Fruit fly (Drosophila melanogaster): ENCODE measurements around the gene Bin1.

The Bin1 gene

DNA sequence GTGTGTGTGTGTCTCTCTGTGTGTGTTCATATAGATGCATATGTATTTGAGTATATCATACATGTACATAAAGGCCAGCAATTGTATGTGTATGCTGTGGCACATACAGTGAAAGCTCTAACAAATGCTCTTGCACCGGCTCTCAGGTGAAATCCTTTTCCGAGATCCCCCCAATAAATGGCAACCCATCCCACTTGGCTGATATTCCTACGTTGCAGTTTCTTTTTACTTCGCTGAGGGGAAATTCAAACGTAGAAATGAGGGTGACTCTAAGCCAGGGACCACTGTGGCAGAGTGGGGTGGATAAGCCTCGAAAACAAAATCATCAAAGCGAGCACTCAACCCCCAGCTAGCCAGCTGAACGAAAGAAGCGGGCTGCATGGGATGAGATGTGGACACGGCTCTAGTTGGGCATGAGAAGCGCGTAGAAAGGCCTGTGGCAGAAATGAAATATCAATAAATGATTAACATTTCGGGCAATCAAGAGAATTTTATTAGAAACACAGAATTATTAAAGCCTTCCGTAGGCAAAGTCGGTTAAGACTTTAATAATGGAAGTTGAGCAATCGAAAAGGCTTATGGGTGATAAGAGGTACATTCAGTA is 33.0 kb upstream of the Bin1 start (continued):
- peak; percentile 98 for TF ChIP-seq Hr38 (GFP tag; optimal IDR thresholded peaks at IDR 0.05)
- peak; percentile 89 for TF ChIP-seq Sox15 (GFP tag; optimal IDR thresholded peaks at IDR 0.05)
- TF ChIP-seq CG1621 (tag; optimal IDR thresholded peaks at IDR 0.05), result peak; percentile 97
- peak; percentile 100 for TF ChIP-seq eg (GFP tag; IDR thresholded peaks at IDR 0.05)
- peak; percentile 85 for TF ChIP-seq spab (GFP tag; optimal IDR thresholded peaks at IDR 0.05)
- peak; percentile 87 for TF ChIP-seq CG9139 (GFP tag; optimal IDR thresholded peaks at IDR 0.05)
- peak; percentile 94 for TF ChIP-seq Smox (GFP tag; optimal IDR thresholded peaks at IDR 0.05)
- peak; percentile 99 for TF ChIP-seq CG11294 (GFP tag; IDR thresholded peaks at IDR 0.05)
- TF ChIP-seq CG3919 (GFP tag; optimal IDR thresholded peaks at IDR 0.05), result peak; percentile 98
- TF ChIP-seq CG4318 (GFP tag; optimal IDR thresholded peaks at IDR 0.05), result peak; percentile 92
- peak; percentile 94 for TF ChIP-seq dsx (GFP tag; optimal IDR thresholded peaks at IDR 0.05; ENCODE audit: poor library complexity, severe bottlenecking)
- peak; percentile 85 for TF ChIP-seq CG34406 (GFP tag; optimal IDR thresholded peaks at IDR 0.05)
- TF ChIP-seq CG8632 (GFP tag; optimal IDR thresholded peaks at IDR 0.05), result peak; percentile 85
- TF ChIP-seq vri (GFP tag; optimal IDR thresholded peaks at IDR 0.05), result peak; percentile 95
- TF ChIP-seq CG31627 (GFP tag; optimal IDR thresholded peaks at IDR 0.05), result peak; percentile 98
- peak; percentile 94 for TF ChIP-seq CG10631 (GFP tag; optimal IDR thresholded peaks at IDR 0.05)
- TF ChIP-seq lz (GFP tag; optimal IDR thresholded peaks at IDR 0.05), result peak; percentile 97
- peak; percentile 98 for TF ChIP-seq OdsH (GFP tag; optimal IDR thresholded peaks at IDR 0.05)
- peak; percentile 96 for TF ChIP-seq CG32006 (GFP tag; optimal IDR thresholded peaks at IDR 0.05)
- peak; percentile 96 for TF ChIP-seq CG6792 (GFP tag; optimal IDR thresholded peaks at IDR 0.05)
- peak; percentile 97 for TF ChIP-seq dac (GFP tag; optimal IDR thresholded peaks at IDR 0.05)

DNA sequence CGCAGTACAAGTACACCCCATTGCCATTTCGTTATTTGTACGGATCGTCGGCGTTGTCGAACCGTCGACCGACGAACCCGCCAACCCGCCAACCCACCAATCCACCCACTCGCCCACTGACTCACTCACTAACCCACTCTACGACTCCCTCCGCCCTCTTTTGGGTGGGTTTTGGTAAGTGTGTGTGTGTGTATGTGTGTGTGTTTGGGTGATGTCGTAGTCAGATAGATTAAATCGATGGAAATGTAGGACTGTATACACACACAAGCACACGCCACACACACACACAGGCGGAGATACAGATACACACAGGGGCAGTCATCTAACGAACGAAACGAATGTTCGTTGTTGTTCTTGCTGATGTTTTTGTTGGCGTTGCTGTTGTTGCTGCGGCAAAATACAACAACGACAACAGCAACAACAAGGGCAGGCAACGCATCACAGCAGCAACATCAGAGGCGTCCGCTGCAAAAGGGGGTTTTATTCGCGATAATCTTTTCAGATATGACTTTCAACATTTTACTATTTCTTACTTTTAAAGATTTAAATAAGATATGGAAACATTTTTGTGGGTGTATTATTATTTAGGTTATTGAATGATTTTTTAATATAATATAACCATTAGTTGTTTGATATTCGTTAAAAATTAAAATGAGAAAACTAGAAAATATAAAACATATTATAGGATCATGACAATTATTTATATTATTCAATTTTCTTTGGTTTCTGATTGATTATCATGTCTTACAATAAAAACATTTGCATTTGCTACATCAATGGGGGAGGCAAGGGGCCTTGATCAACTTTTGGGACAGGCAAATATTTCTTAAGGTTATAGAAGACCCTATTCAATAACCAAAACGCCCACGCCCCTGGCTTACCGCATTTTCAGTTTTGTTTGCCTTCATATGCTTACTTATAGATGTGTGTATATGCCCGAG is 32.3 kb upstream of the Bin1 start:
- TF ChIP-seq CG6792 (GFP tag; optimal IDR thresholded peaks at IDR 0.05) (peak; percentile 82), Gug (GFP tag; IDR thresholded peaks at IDR 0.05) (peak; percentile 42; the same call in 1 of the 2 replicates), CG4318 (GFP tag; optimal IDR thresholded peaks at IDR 0.05) (peak; percentile 98), CG31627 (GFP tag; optimal IDR thresholded peaks at IDR 0.05) (peak; percentile 37), Met (GFP tag; optimal IDR thresholded peaks at IDR 0.05) (peak; percentile 70), CG10669 (GFP tag; optimal IDR thresholded peaks at IDR 0.05) (peak; percentile 61), topi (GFP tag; optimal IDR thresholded peaks at IDR 0.05) (peak; percentile 67), Sox14 (GFP tag; optimal IDR thresholded peaks at IDR 0.05) (peak; percentile 66), fd59A (GFP tag; optimal IDR thresholded peaks at IDR 0.05) (peak; percentile 76), Sox15 (GFP tag; optimal IDR thresholded peaks at IDR 0.05) (peak; percentile 81), lz (GFP tag; optimal IDR thresholded peaks at IDR 0.05) (peak; percentile 68), CG11294 (GFP tag; IDR thresholded peaks at IDR 0.05) (peak; percentile 59), Hr4 (GFP tag; optimal IDR thresholded peaks at IDR 0.05) (peak; percentile 85), Eip78C (GFP tag) (peak; percentile 94), Smox (GFP tag; optimal IDR thresholded peaks at IDR 0.05) (peak; percentile 67), CG6276 (GFP tag; optimal IDR thresholded peaks at IDR 0.05) (peak; percentile 97), CG8632 (GFP tag; optimal IDR thresholded peaks at IDR 0.05) (peak; percentile 86), CG11762 (GFP tag; optimal IDR thresholded peaks at IDR 0.05; ENCODE audit: insufficient read depth) (peak; percentile 66), OdsH (GFP tag; optimal IDR thresholded peaks at IDR 0.05) (peak; percentile 81), Hr38 (GFP tag; optimal IDR thresholded peaks at IDR 0.05) (no peak), Hr39 (GFP tag; optimal IDR thresholded peaks at IDR 0.05) (peak; percentile 37), CG10631 (GFP tag; optimal IDR thresholded peaks at IDR 0.05) (peak; percentile 90), Sox102F (GFP tag; optimal IDR thresholded peaks at IDR 0.05) (peak; percentile 40), cyc (GFP tag; optimal IDR thresholded peaks at IDR 0.05) (peak; percentile 43), Eip75B (GFP tag; optimal IDR thresholded peaks at IDR 0.05) (peak; percentile 63), svp (GFP tag) (peak; percentile 84), CG3919 (GFP tag; optimal IDR thresholded peaks at IDR 0.05) (peak; percentile 87), Blimp-1 (GFP tag; optimal IDR thresholded peaks at IDR 0.05) (peak; percentile 79), CG8319 (GFP tag; optimal IDR thresholded peaks at IDR 0.05) (peak; percentile 58), CG8119 (GFP tag; IDR thresholded peaks at IDR 0.05) (peak; percentile 83), fkh (GFP tag; optimal IDR thresholded peaks at IDR 0.05) (peak; percentile 62), CG3032 (tag; optimal IDR thresholded peaks at IDR 0.05) (peak; percentile 89), pdm3 (GFP tag; optimal IDR thresholded peaks at IDR 0.05) (peak; percentile 39), ss (GFP tag; optimal IDR thresholded peaks at IDR 0.05) (peak; percentile 81 to 89), dac (GFP tag; optimal IDR thresholded peaks at IDR 0.05) (peak; percentile 89), CG16779 (tag; optimal IDR thresholded peaks at IDR 0.05) (peak; percentile 88), CG11902 (GFP tag; optimal IDR thresholded peaks at IDR 0.05) (peak; percentile 78)

Data from whole organism, prepupa.